Worm (Caenorhabditis elegans) whole organism, L3 larva: ENCODE results near the gene C02B10.4.
"Not testable (repeated sequence)": the region's sequence is repeated elsewhere in the genome, so short reads cannot be mapped to it uniquely, and the experiment has no call there.

Experiments
- R02D3.7 ChIP-seq: fragments of 150-350 bp; optimal IDR thresholded peaks from 2 replicates; lab custom pipeline; 2014; ENCODE audit warnings: missing biosample characterization, missing genetic modification characterization
- ZK546.5 ChIP-seq: sonication (generic microtip); optimal IDR thresholded peaks from 2 replicates; lab custom pipeline; 2017; ENCODE audit warnings: missing biosample characterization, missing genetic modification characterization
- aly-2 ChIP-seq: fragments of 150-350 bp; optimal IDR thresholded peaks from 2 replicates; lab custom pipeline; 2014; ENCODE audit warnings: missing biosample characterization, missing genetic modification characterization
- ama-1 ChIP-seq: fragments of 150-350 bp; optimal IDR thresholded peaks from 2 replicates; lab custom pipeline; 2018
- ceh-16 ChIP-seq: sonication (generic microtip); optimal IDR thresholded peaks from 2 replicates; lab custom pipeline; 2017; ENCODE audit warnings: missing biosample characterization, missing genetic modification characterization
- ceh-82 ChIP-seq: fragments of 150-350 bp; optimal IDR thresholded peaks from 2 replicates; lab custom pipeline; 2014; ENCODE audit warnings: missing biosample characterization, missing genetic modification characterization
- egl-27 ChIP-seq: sonication (generic microtip); optimal IDR thresholded peaks from 4 replicates; lab custom pipeline; 2017; ENCODE audit warnings: missing biosample characterization, missing genetic modification reagents, missing genetic modification characterization
- egl-5 ChIP-seq: fragments of 150-350 bp; optimal IDR thresholded peaks from 2 replicates; lab custom pipeline; 2017; ENCODE audit warnings: missing biosample characterization, missing genetic modification reagents, missing genetic modification characterization, inconsistent platforms
- elt-1 ChIP-seq: fragments of 150-350 bp; optimal IDR thresholded peaks from 2 replicates; lab custom pipeline; 2014; ENCODE audit warnings: missing biosample characterization, missing genetic modification characterization
- elt-3 ChIP-seq, 3 experiments: fragments of 150-350 bp in 1 of 3; sonication (generic microtip) in 2 of 3; optimal IDR thresholded peaks; 2 replicates in 2 of 3; 4 replicates in 1 of 3; lab custom pipeline; 2014 to 2017; ENCODE audit warnings: missing biosample characterization in 3 of 3, missing genetic modification characterization in 3 of 3
- eor-1 ChIP-seq, 2 experiments: fragments of 150-350 bp; optimal IDR thresholded peaks; 2 replicates each; lab custom pipeline; 2014 to 2018; ENCODE audit warnings: missing biosample characterization in 2 of 2, missing genetic modification characterization in 2 of 2
- fkh-10 ChIP-seq: sonication (generic microtip); optimal IDR thresholded peaks from 2 replicates; lab custom pipeline; 2017; ENCODE audit warnings: missing biosample characterization, missing genetic modification reagents, missing genetic modification characterization
- hmg-11 ChIP-seq: sonication (generic microtip); optimal IDR thresholded peaks from 2 replicates; lab custom pipeline; 2016; ENCODE audit warnings: missing genetic modification characterization, missing compliant biosample characterization
- lin-15B ChIP-seq: fragments of 150-350 bp; optimal IDR thresholded peaks from 2 replicates; lab custom pipeline; 2014; ENCODE audit warnings: missing biosample characterization, missing genetic modification characterization
- lin-39 ChIP-seq: fragments of 150-350 bp; optimal IDR thresholded peaks from 2 replicates; lab custom pipeline; 2018; ENCODE audit warnings: missing biosample characterization, missing genetic modification reagents, missing genetic modification characterization
- lsy-12 ChIP-seq: sonication (generic microtip); optimal IDR thresholded peaks from 2 replicates; lab custom pipeline; 2016; ENCODE audit warnings: mild to moderate bottlenecking, missing genetic modification characterization, missing compliant biosample characterization
- mdl-1 ChIP-seq: fragments of 150-350 bp; optimal IDR thresholded peaks from 2 replicates; lab custom pipeline; 2014; ENCODE audit warnings: missing biosample characterization, missing genetic modification characterization
- mml-1 ChIP-seq: fragments of 150-350 bp; sonication (generic microtip); optimal IDR thresholded peaks from 3 replicates; lab custom pipeline; 2014; ENCODE audit warnings: missing biosample characterization, missing genetic modification characterization
- nfya-1 ChIP-seq: sonication (generic microtip); optimal IDR thresholded peaks from 2 replicates; lab custom pipeline; 2017; ENCODE audit warnings: missing genetic modification characterization, mild to moderate bottlenecking, missing compliant biosample characterization, antibody characterized with exemption, moderate library complexity; ENCODE audit not compliant: insufficient read depth
- nhr-23 ChIP-seq: fragments of 150-350 bp; optimal IDR thresholded peaks from 2 replicates; lab custom pipeline; 2014; ENCODE audit warnings: missing biosample characterization, missing genetic modification reagents, missing genetic modification characterization
- nhr-237 ChIP-seq: fragments of 150-350 bp; optimal IDR thresholded peaks from 2 replicates; lab custom pipeline; 2014; ENCODE audit warnings: missing biosample characterization, missing genetic modification characterization
- nhr-25 ChIP-seq: sonication (generic microtip); optimal IDR thresholded peaks from 2 replicates; lab custom pipeline; 2017; ENCODE audit warnings: missing biosample characterization, missing genetic modification characterization
- nhr-28 ChIP-seq: fragments of 150-350 bp; optimal IDR thresholded peaks from 2 replicates; lab custom pipeline; 2014; ENCODE audit warnings: missing biosample characterization, missing genetic modification characterization
- nhr-43 ChIP-seq: sonication (generic microtip); optimal IDR thresholded peaks from 2 replicates; lab custom pipeline; 2016; ENCODE audit warnings: mild to moderate bottlenecking, missing genetic modification characterization, missing compliant biosample characterization; ENCODE audit not compliant: poor library complexity, severe bottlenecking
- nhr-67 ChIP-seq: fragments of 150-350 bp; optimal IDR thresholded peaks from 2 replicates; lab custom pipeline; 2014; ENCODE audit warnings: missing biosample characterization, missing genetic modification characterization
- nhr-76 ChIP-seq: fragments of 150-350 bp; sonication (generic microtip); optimal IDR thresholded peaks from 5 replicates; lab custom pipeline; 2014; ENCODE audit warnings: missing biosample characterization, missing genetic modification characterization
- pha-4 ChIP-seq: fragments of 150-350 bp; optimal IDR thresholded peaks from 2 replicates; lab custom pipeline; 2014; ENCODE audit warnings: missing biosample characterization, missing genetic modification reagents, missing genetic modification characterization
- pqm-1 ChIP-seq: fragments of 150-350 bp; optimal IDR thresholded peaks from 2 replicates; lab custom pipeline; 2017; ENCODE audit warnings: missing biosample characterization, missing genetic modification characterization, inconsistent platforms
- sea-2 ChIP-seq: fragments of 150-350 bp; sonication (generic microtip); optimal IDR thresholded peaks from 4 replicates; lab custom pipeline; 2014; ENCODE audit warnings: missing biosample characterization, missing genetic modification reagents, missing genetic modification characterization
- skn-1 ChIP-seq: fragments of 150-350 bp; optimal IDR thresholded peaks from 2 replicates; lab custom pipeline; 2014; ENCODE audit warnings: missing biosample characterization, missing genetic modification characterization
- unc-62 ChIP-seq: fragments of 150-350 bp; sonication (generic microtip); optimal IDR thresholded peaks from 4 replicates; lab custom pipeline; 2014; ENCODE audit warnings: missing biosample characterization, missing genetic modification reagents, missing genetic modification characterization
- zag-1 ChIP-seq: fragments of 150-350 bp; optimal IDR thresholded peaks from 2 replicates; lab custom pipeline; 2014; ENCODE audit warnings: missing biosample characterization, missing genetic modification characterization
- ztf-11 ChIP-seq: fragments of 150-350 bp; optimal IDR thresholded peaks from 2 replicates; lab custom pipeline; 2014; ENCODE audit warnings: missing biosample characterization, missing genetic modification characterization
- ztf-4 ChIP-seq: fragments of 150-350 bp; optimal IDR thresholded peaks from 2 replicates; lab custom pipeline; 2014; ENCODE audit warnings: missing biosample characterization, missing genetic modification characterization

C02B10.4 gene

ce11 chrIV:5064961-5065360 is 26.4 kb upstream of the C02B10.4 start, which contains the start of gene msp-53:
Gene msp-53 (minus strand): TSS chrIV:5065061.
- TF ChIP-seq lin-39 (tag; lab: Kevin White, UChicago); fkh-10 (GFP tag; lab: Kevin White, UChicago); skn-1 (tag; lab: Kevin White, UChicago): not testable (repeated sequence)

ce11 chrIV:5066887-5067286 is 24.5 kb upstream of the C02B10.4 start, which contains the start of gene ttbk-2.2:
Gene ttbk-2.2 (minus strand): TSS chrIV:5066987.
- TF ChIP-seq mml-1 (tag; lab: Kevin White, UChicago); ama-1 (lab: Kevin White, UChicago); sea-2 (GFP tag; lab: Kevin White, UChicago): not testable (repeated sequence)

ce11 chrIV:5068541-5068940 is 22.8 kb upstream of the C02B10.4 start, which contains the start of the genes R13H9.6 and rmd-6:
Gene R13H9.6 (minus strand): TSS chrIV:5068641.
Gene rmd-6 (plus strand): TSS chrIV:5068845.
- TF ChIP-seq nhr-43, mml-1, ZK546.5 (tag; lab: Kevin White, UChicago): not testable (repeated sequence)
- TF ChIP-seq, all 47 proteins: peak for 0; not testable (repeated sequence) for 47

- not testable (repeated sequence) for TF ChIP-seq lsy-12 (tag; lab: Kevin White, UChicago); zag-1 (tag; lab: Kevin White, UChicago); egl-27
- TF ChIP-seq, all 47 proteins: peak for 0; not testable (repeated sequence) for 47
These were observed 20.8 kb upstream of the C02B10.4 start, which contains the start of gene C02B10.6 for ce11 chrIV:5070593-5070992. Gene C02B10.6 (plus strand): TSS chrIV:5070893.

- TF ChIP-seq nhr-25 (tag; lab: Kevin White, UChicago): peak; percentile 15
- TF ChIP-seq ceh-82 (tag; lab: Kevin White, UChicago): no peak
- TF ChIP-seq pha-4 (tag; lab: Kevin White, UChicago): no peak
These were observed 17.6 kb upstream of the C02B10.4 start for ce11 chrIV:5073836-5074235.

ce11 chrIV:5076607-5077006 is 14.8 kb upstream of the C02B10.4 start:
- TF ChIP-seq nhr-28 (tag; lab: Kevin White, UChicago): no peak
- TF ChIP-seq lin-15B: no peak
- TF ChIP-seq elt-3 (tag; optimal IDR thresholded peaks at IDR 0.05; lab: Kevin White, UChicago): no peak
- TF ChIP-seq nhr-67: no peak
- TF ChIP-seq egl-5 (tag; lab: Kevin White, UChicago): no peak
- TF ChIP-seq R02D3.7: no peak
- no peak for TF ChIP-seq eor-1 (tag; optimal IDR thresholded peaks at IDR 0.05; lab: Kevin White, UChicago)
- TF ChIP-seq fkh-10 (GFP tag; lab: Kevin White, UChicago): no peak
- no peak for TF ChIP-seq nhr-76 (tag; lab: Kevin White, UChicago)
- no peak for TF ChIP-seq unc-62 (GFP tag; lab: Kevin White, UChicago)

- TF ChIP-seq ztf-11 (tag; lab: Kevin White, UChicago) (no peak), mdl-1 (tag; lab: Kevin White, UChicago) (no peak), ZK546.5 (tag; lab: Kevin White, UChicago) (no peak), nhr-25 (tag; lab: Kevin White, UChicago) (peak; percentile 34), egl-5 (tag; lab: Kevin White, UChicago) (no peak), mml-1 (tag; lab: Kevin White, UChicago) (no peak), pha-4 (tag; lab: Kevin White, UChicago) (peak; percentile 38), lsy-12 (tag; lab: Kevin White, UChicago) (no peak), hmg-11 (tag; lab: Kevin White, UChicago) (peak; percentile 15), R02D3.7 (no peak), nhr-237 (tag; lab: Kevin White, UChicago) (no peak), aly-2 (no peak), ama-1 (lab: Kevin White, UChicago) (no peak), nfya-1 (tag; lab: Kevin White, UChicago) (peak; percentile 54), ceh-16 (no peak), egl-27 (no peak), nhr-23 (tag; lab: Kevin White, UChicago) (no peak), ztf-4 (tag; lab: Kevin White, UChicago) (no peak), pqm-1 (tag; lab: Kevin White, UChicago) (no peak), elt-1 (tag; lab: Kevin White, UChicago) (no peak)
- TF ChIP-seq, all 47 proteins: peak for 4
These were observed 13.5 kb upstream of the C02B10.4 start for ce11 chrIV:5077918-5078317.
